Worm (Caenorhabditis elegans) whole organism, young adult: Measurements from ENCODE around the gene cld-9.

Experiments used
- F57A8.1 ChIP-seq: fragments of 200-800 bp; sonication (Bioruptor generic); optimal IDR thresholded peaks from 2 replicates; lab custom pipeline; 2018; ENCODE audit warnings: mild to moderate bottlenecking, missing genetic modification characterization, moderate library complexity, missing compliant biosample characterization
- bed-2 ChIP-seq: fragments of 200-800 bp; sonication (Bioruptor generic); IDR thresholded peaks from 2 replicates; pipeline ENCODE4 v1.3.6; 2022; ENCODE audit warnings: missing genetic modification reagents, missing genetic modification characterization, missing compliant biosample characterization
- dpl-1 ChIP-seq: fragments of 150-350 bp; optimal IDR thresholded peaks from 2 replicates; lab custom pipeline; 2014; ENCODE audit warnings: missing biosample characterization, missing genetic modification reagents, missing genetic modification characterization
- ets-4 ChIP-seq: fragments of 200-800 bp; sonication (Bioruptor generic); optimal IDR thresholded peaks from 2 replicates; lab custom pipeline; 2018; ENCODE audit warnings: mild to moderate bottlenecking, missing genetic modification characterization, missing compliant biosample characterization

ce11 chrV:13711060-13711459, 40.6 kb downstream of the cld-9 start, which contains the start of gene srx-96:
- TF ChIP-seq F57A8.1 (GFP tag; lab: Kevin White, UChicago) (no peak), bed-2 (GFP tag; lab: Robert Waterston, UW) (no peak), ets-4 (GFP tag; lab: Kevin White, UChicago) (no peak), dpl-1 (GFP tag; lab: Kevin White, UChicago) (no peak)
